Fruit fly (Drosophila melanogaster) whole organism, embryonic: ENCODE results near the gene Mettl2.

Source experiments
- CG12769 ChIP-seq: fragments of 200-800 bp; sonication (Bioruptor generic); optimal IDR thresholded peaks from 2 replicates; lab custom pipeline; 2019; ENCODE audit warnings: missing biosample characterization, mild to moderate bottlenecking, missing genetic modification characterization, moderate library complexity
- CG13296 ChIP-seq: fragments of 200-800 bp; sonication (Bioruptor generic); optimal IDR thresholded peaks from 3 replicates; lab custom pipeline; 2018; ENCODE audit warnings: missing biosample characterization, mild to moderate bottlenecking, missing genetic modification characterization
- CG13894 ChIP-seq: fragments of 200-800 bp; sonication (Bioruptor generic); optimal IDR thresholded peaks from 3 replicates; lab custom pipeline; 2018; ENCODE audit warnings: missing biosample characterization, mild to moderate bottlenecking, missing genetic modification characterization, moderate library complexity
- CG15269 ChIP-seq: fragments of 200-800 bp; sonication (Bioruptor generic); optimal IDR thresholded peaks from 2 replicates; lab custom pipeline; 2018; ENCODE audit warnings: missing biosample characterization, mild to moderate bottlenecking, missing genetic modification characterization, moderate library complexity
- CG16779 ChIP-seq: fragments of 200-800 bp; sonication (Bioruptor generic); IDR thresholded peaks from 2 replicates; pipeline ENCODE4 v1.3.6; 2022; ENCODE audit warnings: missing biosample characterization, missing genetic modification characterization
- CG16863 ChIP-seq: fragments of 200-800 bp; sonication (Bioruptor generic); optimal IDR thresholded peaks from 3 replicates; lab custom pipeline; 2016; ENCODE audit warnings: missing biosample characterization, missing genetic modification characterization
- CG8290 ChIP-seq, 3 experiments: fragments of 200-800 bp; sonication (Bioruptor generic); optimal IDR thresholded peaks; 2 replicates each; lab custom pipeline; 2016 to 2019; ENCODE audit warnings: missing biosample characterization in 3 of 3, missing genetic modification characterization in 3 of 3, mild to moderate bottlenecking in 2 of 3, moderate library complexity in 1 of 3
- CG8478 ChIP-seq: fragments of >200 bp; optimal IDR thresholded peaks from 2 replicates; lab custom pipeline; 2018
- Dbx ChIP-seq: fragments of 200-800 bp; sonication (Bioruptor generic); IDR thresholded peaks from 3 replicates; pipeline ENCODE4 v1.3.6; 2022; ENCODE audit warnings: missing biosample characterization, missing genetic modification characterization
- Deaf1 ChIP-seq: fragments of 200-800 bp; optimal IDR thresholded peaks from 3 replicates; lab custom pipeline; 2019; ENCODE audit warnings: missing biosample characterization, mild to moderate bottlenecking, missing genetic modification characterization, moderate library complexity
- Sox102F ChIP-seq: fragments of 200-800 bp; sonication (Bioruptor generic); optimal IDR thresholded peaks from 2 replicates; lab custom pipeline; 2018; ENCODE audit warnings: missing biosample characterization, mild to moderate bottlenecking, missing genetic modification characterization, moderate library complexity
- chinmo ChIP-seq: fragments of 200-800 bp; sonication (Bioruptor generic); IDR thresholded peaks from 4 replicates; pipeline ENCODE4 v1.3.6; 2022; ENCODE audit warnings: missing biosample characterization, missing genetic modification characterization; ENCODE audit not compliant: partially characterized antibody
- crol ChIP-seq: fragments of 200-800 bp; sonication (Bioruptor generic); IDR thresholded peaks from 2 replicates; pipeline ENCODE4 v1.3.6; 2022; ENCODE audit warnings: missing biosample characterization, missing genetic modification characterization
- grn ChIP-seq: fragments of 200-800 bp; sonication (Bioruptor generic); optimal IDR thresholded peaks from 3 replicates; lab custom pipeline; 2017; ENCODE audit warnings: missing biosample characterization, missing genetic modification characterization
- sd ChIP-seq: fragments of 200-800 bp; sonication (Bioruptor generic); optimal IDR thresholded peaks from 3 replicates; lab custom pipeline; 2018; ENCODE audit warnings: missing biosample characterization, mild to moderate bottlenecking, missing genetic modification characterization, moderate library complexity
- unc-4 ChIP-seq: fragments of 200-800 bp; sonication (Bioruptor generic); IDR thresholded peaks from 2 replicates; pipeline ENCODE4 v1.3.6; 2022; ENCODE audit warnings: missing biosample characterization, missing genetic modification characterization; ENCODE audit not compliant: partially characterized antibody

Mettl2 gene

DNA sequence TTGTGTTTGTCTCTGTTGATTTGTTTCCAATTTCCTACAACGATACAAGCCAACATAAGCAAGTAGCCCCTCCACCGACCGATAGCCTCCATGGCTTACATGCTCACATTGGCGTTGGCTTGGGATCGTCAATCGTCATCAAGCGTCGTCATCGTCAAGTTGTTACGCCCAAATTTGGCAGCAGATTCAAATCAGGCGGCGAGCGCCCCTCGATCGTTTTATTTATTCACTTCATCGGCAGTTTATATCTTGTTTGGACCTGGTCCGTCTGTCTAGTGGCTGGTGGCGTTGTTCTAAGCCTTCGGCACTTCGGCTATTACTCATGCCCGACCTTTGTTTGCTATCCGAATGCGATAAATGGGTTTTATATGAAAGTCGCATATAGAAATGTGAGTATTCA, 48.8 kb downstream of the Mettl2 start:
- TF ChIP-seq Dbx (GFP tag; lab: Robert Waterston, UW) = no peak
- TF ChIP-seq CG8290 (GFP tag; optimal IDR thresholded peaks at IDR 0.05; lab: Kevin White, UChicago) = no peak
- TF ChIP-seq CG8290 (tag; optimal IDR thresholded peaks at IDR 0.05; lab: Kevin White, UChicago) = peak in 1 of 2 experiments; percentile 8
- no peak for TF ChIP-seq CG13296 (GFP tag; lab: Kevin White, UChicago)
- TF ChIP-seq sd = peak; percentile 52
- TF ChIP-seq CG16863 (GFP tag; lab: Kevin White, UChicago) = no peak
- TF ChIP-seq CG15269 (tag; lab: Kevin White, UChicago) = peak; percentile 57
- TF ChIP-seq Sox102F (GFP tag; lab: Kevin White, UChicago) = no peak
- TF ChIP-seq CG13894 (tag; lab: Kevin White, UChicago) = peak; percentile 85
- no peak for TF ChIP-seq CG16779 (GFP tag; lab: Robert Waterston, UW)
- peak; percentile 22 for TF ChIP-seq grn (GFP tag; lab: Kevin White, UChicago)
- TF ChIP-seq CG8478 (lab: Kevin White, UChicago) = no peak
- TF ChIP-seq chinmo (GFP tag; lab: Robert Waterston, UW) = peak; percentile 83; the same call in 3 of the 4 replicates
- no peak for TF ChIP-seq unc-4
- TF ChIP-seq crol (GFP tag; lab: Robert Waterston, UW) = 0 out of 2 replicates have a peak, but pooled peaks have one; percentile 8
- TF ChIP-seq Deaf1 (tag; lab: Kevin White, UChicago) = peak; percentile 17
- TF ChIP-seq CG12769 (tag; lab: Kevin White, UChicago) = peak; percentile 49
